Worm (Caenorhabditis elegans): ENCODE results near the gene sem-5.

DNA sequence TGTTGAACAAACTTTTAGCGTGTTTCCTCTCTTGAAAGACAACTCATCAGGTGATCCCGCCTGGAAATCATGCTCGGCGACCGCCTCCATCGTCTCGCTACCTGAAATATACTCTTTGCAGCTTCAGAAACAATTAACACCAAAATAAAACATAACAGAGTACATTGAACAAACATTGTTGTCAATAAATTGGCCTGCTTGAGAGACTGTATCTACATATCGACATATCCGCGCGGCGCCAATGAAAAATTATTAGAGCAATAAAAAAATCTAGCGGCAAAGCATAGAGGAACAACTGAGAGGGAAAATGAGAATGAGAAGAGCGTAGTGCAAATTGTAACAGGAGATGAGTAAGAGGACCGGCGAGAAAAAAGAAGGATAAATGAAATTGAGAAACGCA, at the start of gene sem-5:
- no peak for TF ChIP-seq flt-1 (GFP tag; IDR thresholded peaks at IDR 0.05)
- no peak for TF ChIP-seq cog-1 (tag; optimal IDR thresholded peaks at IDR 0.05)
- TF ChIP-seq ztf-29 (GFP tag; IDR thresholded peaks at IDR 0.05): no peak
- TF ChIP-seq T22C8.4 (GFP tag; IDR thresholded peaks at IDR 0.05): no peak
- no peak for TF ChIP-seq ref-1 (GFP tag; conservative IDR thresholded peaks at IDR 0.05)
- no peak for TF ChIP-seq ztf-23 (GFP tag; IDR thresholded peaks at IDR 0.05)
- no peak for TF ChIP-seq klf-2 (GFP tag; conservative IDR thresholded peaks at IDR 0.05)
- TF ChIP-seq tab-1 (GFP tag; IDR thresholded peaks at IDR 0.05): no peak
- no peak for TF ChIP-seq med-1 (GFP tag; optimal IDR thresholded peaks at IDR 0.05; ENCODE audit: insufficient read depth)
